Worm (Caenorhabditis elegans): Measurements from ENCODE around the gene rnp-1.

The rnp-1 gene

ce11 chrV:12162220-12162619 lies 29.9 kb upstream of the rnp-1 start, which contains the start of gene C27A7.5:
Gene C27A7.5 (minus strand): TSS chrV:12162320.
- TF ChIP-seq fkh-10 (GFP tag; optimal IDR thresholded peaks at IDR 0.05) = no peak
- no peak for TF ChIP-seq nhr-19 (GFP tag; conservative IDR thresholded peaks at IDR 0.05)

DNA sequence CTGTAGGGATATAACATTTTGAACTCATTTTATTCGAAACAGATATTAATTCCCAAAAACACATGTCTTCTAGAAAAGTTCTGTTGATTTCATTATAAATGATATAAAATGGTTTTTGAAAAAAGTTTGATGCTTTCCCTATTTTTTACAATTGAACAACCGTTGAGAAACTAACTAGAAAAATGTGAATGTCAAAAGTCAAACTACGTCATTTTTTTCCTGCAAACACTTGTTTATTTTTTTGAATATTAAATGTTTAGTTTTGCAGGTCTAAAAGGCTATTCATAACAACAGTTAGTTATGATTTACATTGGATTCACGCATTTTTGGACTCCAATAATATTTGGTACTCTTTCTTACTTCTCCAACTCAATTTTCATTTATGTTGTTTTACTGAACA lies 29.2 kb upstream of the rnp-1 start, which contains the start of gene srj-4:
Gene srj-4, plus strand, starts transcription at position 301 of the 400 bp plus-strand sequence.
- TF ChIP-seq nhr-85 (tag) = no peak
- no peak for TF ChIP-seq nhr-28 (tag; optimal IDR thresholded peaks at IDR 0.05)
- no peak for TF ChIP-seq tlp-1 (tag; optimal IDR thresholded peaks at IDR 0.05)
- TF ChIP-seq ztf-4 (tag; optimal IDR thresholded peaks at IDR 0.05) = no peak
- TF ChIP-seq elt-3 (tag; optimal IDR thresholded peaks at IDR 0.05) = no peak
- TF ChIP-seq nhr-77 (tag; optimal IDR thresholded peaks at IDR 0.05) = no peak
- TF ChIP-seq snpc-4 (tag; optimal IDR thresholded peaks at IDR 0.05) = no peak

- TF ChIP-seq lin-13 (GFP tag; optimal IDR thresholded peaks at IDR 0.05) (no peak), ceh-8 (GFP tag; optimal IDR thresholded peaks at IDR 0.05) (peak; percentile 43)
Observed at ce11 chrV:12167031-12167430, 25.0 kb upstream of the rnp-1 start.

- TF ChIP-seq pag-3 (tag; optimal IDR thresholded peaks at IDR 0.05; ENCODE audit: borderline replicate concordance, insufficient read depth) = no peak
- TF ChIP-seq C04F5.9 (tag; optimal IDR thresholded peaks at IDR 0.05) = no peak
- no peak for TF ChIP-seq ceh-82 (tag; optimal IDR thresholded peaks at IDR 0.05)
- no peak for TF ChIP-seq fos-1 (tag; optimal IDR thresholded peaks at IDR 0.05)
- no peak for TF ChIP-seq egl-27 (tag; optimal IDR thresholded peaks at IDR 0.05)
- no peak for TF ChIP-seq nhr-85 (tag)
- no peak for TF ChIP-seq mef-2 (tag; optimal IDR thresholded peaks at IDR 0.05)
- no peak for TF ChIP-seq elt-3 (tag; optimal IDR thresholded peaks at IDR 0.05)
- TF ChIP-seq tbx-2 (tag; optimal IDR thresholded peaks at IDR 0.05) = no peak
- no peak for TF ChIP-seq nhr-84 (tag; optimal IDR thresholded peaks at IDR 0.05)
- TF ChIP-seq mdl-1 (tag; optimal IDR thresholded peaks at IDR 0.05) = no peak
- no peak for TF ChIP-seq sup-37 (GFP tag; optimal IDR thresholded peaks at IDR 0.05)
Observed at ce11 chrV:12167653-12168052, 24.4 kb upstream of the rnp-1 start, which contains the start of gene col-37. Gene col-37 (minus strand): TSS chrV:12167753.

ce11 chrV:12170114-12170513 lies 22.0 kb upstream of the rnp-1 start, which contains the start of gene ZK863.1:
Gene ZK863.1 (minus strand): TSS chrV:12170214.
- TF ChIP-seq irx-1 (tag; optimal IDR thresholded peaks at IDR 0.05) = no peak
- peak; percentile 35 for TF ChIP-seq lin-14 (GFP tag; optimal IDR thresholded peaks at IDR 0.05)

ce11 chrV:12179338-12179737 lies 12.7 kb upstream of the rnp-1 start, which contains the start of gene clec-224:
Gene clec-224 (minus strand): TSS chrV:12179438.
- no peak for TF ChIP-seq tlp-1 (tag; optimal IDR thresholded peaks at IDR 0.05)
- TF ChIP-seq efl-1 (optimal IDR thresholded peaks at IDR 0.05) = no peak
- no peak for TF ChIP-seq efl-1 (GFP tag; optimal IDR thresholded peaks at IDR 0.05 in 1 of 2)
- TF ChIP-seq fkh-4 (tag; optimal IDR thresholded peaks at IDR 0.05; ENCODE audit: borderline replicate concordance) = no peak
- no peak for TF ChIP-seq nhr-76 (tag; optimal IDR thresholded peaks at IDR 0.05)
- no peak for TF ChIP-seq dsc-1 (tag; optimal IDR thresholded peaks at IDR 0.05)
- no peak for TF ChIP-seq swsn-7 (tag; optimal IDR thresholded peaks at IDR 0.05)
- no peak for TF ChIP-seq elt-3 (tag; optimal IDR thresholded peaks at IDR 0.05)
- TF ChIP-seq fkh-10 (GFP tag; optimal IDR thresholded peaks at IDR 0.05) = no peak
- no peak for TF ChIP-seq elt-2 (tag; optimal IDR thresholded peaks at IDR 0.05)
- no peak for TF ChIP-seq pax-3 (tag; optimal IDR thresholded peaks at IDR 0.05)

ce11 chrV:12181310-12181709 lies 10.8 kb upstream of the rnp-1 start, which contains the start of gene elpc-3:
Gene elpc-3 (minus strand): TSS chrV:12181410.
- TF ChIP-seq grh-1 (GFP tag; IDR thresholded peaks at IDR 0.05) (no peak), lin-15B (tag; optimal IDR thresholded peaks at IDR 0.05) (no peak), lir-3 (tag; optimal IDR thresholded peaks at IDR 0.05; ENCODE audit: poor library complexity) (no peak), nhr-11 (tag; optimal IDR thresholded peaks at IDR 0.05) (no peak), irx-1 (tag; optimal IDR thresholded peaks at IDR 0.05) (no peak), nhr-47 (tag; optimal IDR thresholded peaks at IDR 0.05) (no peak), lsy-2 (tag; optimal IDR thresholded peaks at IDR 0.05) (no peak), fkh-8 (tag; optimal IDR thresholded peaks at IDR 0.05) (no peak), sup-37 (GFP tag; optimal IDR thresholded peaks at IDR 0.05) (no peak), skn-1 (tag; optimal IDR thresholded peaks at IDR 0.05) (no peak), C04F5.9 (tag; optimal IDR thresholded peaks at IDR 0.05) (no peak), unc-30 (tag; optimal IDR thresholded peaks at IDR 0.05) (no peak), fos-1 (tag; optimal IDR thresholded peaks at IDR 0.05) (no peak), nhr-76 (tag; optimal IDR thresholded peaks at IDR 0.05) (no peak), zip-4 (GFP tag; optimal IDR thresholded peaks at IDR 0.05) (no peak), ceh-82 (tag; optimal IDR thresholded peaks at IDR 0.05) (no peak), egl-13 (tag; optimal IDR thresholded peaks at IDR 0.05) (no peak)
